Worm (Caenorhabditis elegans) whole organism, early embryonic: ENCODE results near the gene ZK809.1.

ENCODE experiments used
- B0310.2 ChIP-seq: sonication (generic microtip); optimal IDR thresholded peaks from 2 replicates; lab custom pipeline; 2016; ENCODE audit warnings: mild to moderate bottlenecking, missing genetic modification characterization, missing compliant biosample characterization
- ama-1 ChIP-seq: fragments of 150-350 bp; optimal IDR thresholded peaks from 2 replicates; lab custom pipeline; 2014

DNA sequence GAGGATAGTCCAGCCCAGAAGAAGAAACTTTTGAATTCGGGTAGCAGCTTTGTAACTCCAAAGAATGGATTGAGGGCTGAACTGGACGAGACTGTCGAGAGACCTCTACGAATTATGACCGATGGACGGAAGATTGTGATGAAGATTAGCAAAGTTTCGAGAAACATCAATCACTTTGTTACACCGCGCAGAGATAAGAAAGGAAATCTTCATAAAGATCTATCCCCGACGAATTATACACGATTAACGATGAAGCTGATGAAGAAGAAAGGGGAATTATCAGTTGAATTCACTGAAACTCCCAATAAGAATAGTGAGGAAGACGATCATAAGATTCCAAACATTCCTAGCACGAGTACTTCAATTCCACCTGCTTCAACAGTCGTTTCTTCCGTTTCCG is 42.2 kb upstream of the ZK809.1 start:
- no peak for TF ChIP-seq B0310.2 (tag; lab: Kevin White, UChicago)
- no peak for TF ChIP-seq ama-1
